Fruit fly (Drosophila melanogaster) S2 (cell line): ENCODE measurements around the gene CG43678.

Experiments
- CG8478 ChIP-seq: fragments of >200 bp; optimal IDR thresholded peaks from 2 replicates; lab custom pipeline; 2018
- CTCF ChIP-seq, 2 experiments: fragments of >200 bp; optimal IDR thresholded peaks; 2 replicates each; lab custom pipeline; 2018

DNA sequence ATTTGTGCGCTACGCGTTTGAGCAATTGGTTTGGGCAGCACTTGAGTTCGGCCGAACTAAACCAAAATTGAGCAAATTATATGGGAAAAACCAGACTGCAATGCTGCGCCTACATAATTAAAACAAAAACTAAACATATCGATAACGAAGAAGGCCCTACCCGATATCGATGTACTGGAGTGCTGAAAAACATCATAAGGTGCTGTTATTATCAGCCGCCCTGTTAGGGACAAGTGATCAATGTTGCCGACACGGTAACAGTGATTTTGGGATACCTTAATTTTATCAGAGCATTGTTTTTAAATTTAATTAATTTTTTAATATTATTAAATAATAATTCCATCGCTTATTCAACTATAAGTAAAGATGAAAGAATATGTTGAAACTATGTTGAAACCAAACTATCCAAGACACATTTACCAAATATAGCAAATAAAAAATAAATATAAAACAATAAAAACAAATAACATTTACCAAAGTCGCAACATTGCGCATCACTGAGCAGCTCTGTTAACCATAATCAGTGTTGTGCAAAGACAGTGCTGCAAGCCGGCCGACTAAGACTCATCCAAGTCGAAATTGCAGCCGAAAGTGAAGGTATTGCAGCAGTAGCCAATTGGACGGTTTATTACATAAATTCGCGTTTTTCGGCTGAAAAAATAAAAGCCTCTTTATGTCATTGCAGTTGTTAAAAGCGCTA is 45.4 kb upstream of the CG43678 start, which contains the start of the genes sstn, Plp and GlyRS:
- no peak for TF ChIP-seq CG8478 (lab: Kevin White, UChicago)
- no peak for TF ChIP-seq CTCF (optimal IDR thresholded peaks at IDR 0.05; lab: Kevin White, UChicago)
